Worm (Caenorhabditis elegans) whole organism, young adult: ENCODE data around the gene F11E6.8.

Experiments
- B0261.1 ChIP-seq: sonication (generic microtip); optimal IDR thresholded peaks from 2 replicates; lab custom pipeline; 2016; ENCODE audit warnings: mild to moderate bottlenecking, missing genetic modification characterization, moderate library complexity, missing compliant biosample characterization
- C06A6.2 ChIP-seq: fragments of 200-800 bp; sonication (Bioruptor generic); conservative IDR thresholded peaks from 2 replicates; pipeline ENCODE4 v1.3.6; 2022; ENCODE audit warnings: missing genetic modification characterization, missing compliant biosample characterization
- D2030.7 ChIP-seq: fragments of 200-800 bp; sonication (Bioruptor generic); IDR thresholded peaks from 2 replicates; pipeline ENCODE4 v1.3.6; 2022; ENCODE audit warnings: missing genetic modification reagents, missing genetic modification characterization, missing compliant biosample characterization
- F49E8.2 ChIP-seq: sonication (generic microtip); optimal IDR thresholded peaks from 3 replicates; lab custom pipeline; 2017; ENCODE audit warnings: missing genetic modification characterization, mild to moderate bottlenecking, missing compliant biosample characterization, antibody characterized with exemption, moderate library complexity; ENCODE audit not compliant: insufficient read depth
- K12H6.12 ChIP-seq: fragments of 200-800 bp; sonication (Bioruptor generic); optimal IDR thresholded peaks from 2 replicates; lab custom pipeline; 2018; ENCODE audit warnings: mild to moderate bottlenecking, missing genetic modification characterization, missing compliant biosample characterization
- T26A5.8 ChIP-seq: sonication (generic microtip); optimal IDR thresholded peaks from 2 replicates; lab custom pipeline; 2016; ENCODE audit warnings: missing genetic modification characterization, missing compliant biosample characterization
- akir-1 ChIP-seq: fragments of 200-800 bp; sonication (Bioruptor generic); optimal IDR thresholded peaks from 2 replicates; lab custom pipeline; 2018; ENCODE audit warnings: mild to moderate bottlenecking, missing genetic modification characterization, moderate library complexity, missing compliant biosample characterization
- aptf-2 ChIP-seq: fragments of 200-800 bp; sonication (Bioruptor generic); conservative IDR thresholded peaks from 2 replicates; pipeline ENCODE4 v1.3.6; 2022; ENCODE audit warnings: missing genetic modification reagents, missing genetic modification characterization, missing compliant biosample characterization
- aptf-3 ChIP-seq: fragments of 200-800 bp; sonication (Bioruptor generic); IDR thresholded peaks from 2 replicates; pipeline ENCODE4 v1.3.6; 2022; ENCODE audit warnings: missing genetic modification characterization, missing compliant biosample characterization
- attf-5 ChIP-seq: fragments of 200-800 bp; sonication (Bioruptor generic); optimal IDR thresholded peaks from 2 replicates; lab custom pipeline; 2018; ENCODE audit warnings: mild to moderate bottlenecking, missing genetic modification characterization, missing compliant biosample characterization
- attf-6 ChIP-seq: fragments of 200-800 bp; sonication (Bioruptor generic); IDR thresholded peaks from 2 replicates; pipeline ENCODE4 v1.3.6; 2022; ENCODE audit warnings: missing genetic modification reagents, missing genetic modification characterization, missing compliant biosample characterization
- bed-1 ChIP-seq: fragments of 200-800 bp; sonication (Bioruptor generic); IDR thresholded peaks from 2 replicates; pipeline ENCODE4 v1.3.6; 2022; ENCODE audit warnings: missing genetic modification reagents, missing genetic modification characterization, missing compliant biosample characterization
- ccch-3 ChIP-seq: fragments of 200-800 bp; sonication (Bioruptor generic); optimal IDR thresholded peaks from 2 replicates; lab custom pipeline; 2018; ENCODE audit warnings: mild to moderate bottlenecking, missing genetic modification characterization, missing compliant biosample characterization
- ceh-58 ChIP-seq: fragments of 200-800 bp; sonication (Bioruptor generic); IDR thresholded peaks from 2 replicates; pipeline ENCODE4 v1.3.6; 2022; ENCODE audit warnings: missing genetic modification characterization, missing compliant biosample characterization
- dpff-1 ChIP-seq: sonication (generic microtip); optimal IDR thresholded peaks from 2 replicates; lab custom pipeline; 2017; ENCODE audit warnings: mild to moderate bottlenecking, missing genetic modification characterization, missing compliant biosample characterization
- gei-17 ChIP-seq: fragments of 200-800 bp; sonication (Bioruptor generic); optimal IDR thresholded peaks from 2 replicates; lab custom pipeline; 2018; ENCODE audit warnings: mild to moderate bottlenecking, missing genetic modification characterization, missing compliant biosample characterization
- hlh-12 ChIP-seq: sonication (generic microtip); optimal IDR thresholded peaks from 2 replicates; lab custom pipeline; 2016; ENCODE audit warnings: missing genetic modification characterization, missing compliant biosample characterization
- hlh-26 ChIP-seq: fragments of 200-800 bp; sonication (Bioruptor generic); conservative IDR thresholded peaks from 2 replicates; pipeline ENCODE4 v1.3.6; 2022; ENCODE audit warnings: missing genetic modification reagents, missing genetic modification characterization, missing compliant biosample characterization
- let-526 ChIP-seq: fragments of 200-800 bp; sonication (Bioruptor generic); IDR thresholded peaks from 2 replicates; pipeline ENCODE4 v1.3.6; 2022; ENCODE audit warnings: missing genetic modification reagents, missing genetic modification characterization, missing compliant biosample characterization
- lin-26 ChIP-seq: fragments of 200-800 bp; sonication (Bioruptor generic); IDR thresholded peaks from 2 replicates; pipeline ENCODE4 v1.3.6; 2022; ENCODE audit warnings: missing genetic modification reagents, missing genetic modification characterization, missing compliant biosample characterization
- lir-1 ChIP-seq: fragments of 200-800 bp; sonication (Bioruptor generic); conservative IDR thresholded peaks from 2 replicates; pipeline ENCODE4 v1.3.6; 2022; ENCODE audit warnings: missing genetic modification reagents, missing genetic modification characterization, missing compliant biosample characterization
- madf-10 ChIP-seq: sonication (generic microtip); optimal IDR thresholded peaks from 2 replicates; lab custom pipeline; 2016; ENCODE audit warnings: mild to moderate bottlenecking, missing genetic modification characterization, missing compliant biosample characterization
- mcd-1 ChIP-seq: fragments of 200-800 bp; sonication (Bioruptor generic); IDR thresholded peaks from 2 replicates; pipeline ENCODE4 v1.3.6; 2022; ENCODE audit warnings: missing genetic modification reagents, missing genetic modification characterization, missing compliant biosample characterization
- mes-4 ChIP-seq: sonication (generic microtip); optimal IDR thresholded peaks from 2 replicates; lab custom pipeline; 2016; ENCODE audit warnings: missing genotype, missing genetic modification characterization, missing compliant biosample characterization
- mxl-1 ChIP-seq: sonication (generic microtip); optimal IDR thresholded peaks from 2 replicates; lab custom pipeline; 2016; ENCODE audit warnings: missing genetic modification characterization, missing compliant biosample characterization
- nhr-120 ChIP-seq: fragments of 200-800 bp; sonication (Bioruptor generic); IDR thresholded peaks from 2 replicates; pipeline ENCODE4 v1.3.6; 2022; ENCODE audit warnings: missing genetic modification characterization, missing compliant biosample characterization
- nhr-27 ChIP-seq: fragments of 200-800 bp; sonication (Bioruptor generic); optimal IDR thresholded peaks from 2 replicates; lab custom pipeline; 2018; ENCODE audit warnings: mild to moderate bottlenecking, missing genetic modification characterization, moderate library complexity, missing compliant biosample characterization
- nhr-90 ChIP-seq: sonication (generic microtip); optimal IDR thresholded peaks from 2 replicates; lab custom pipeline; 2016; ENCODE audit warnings: missing genotype, mild to moderate bottlenecking, missing genetic modification characterization, missing compliant biosample characterization
- rpc-1 ChIP-seq, 2 experiments: fragments of 150-350 bp in 1 of 2; sonication (generic microtip) in 1 of 2; optimal IDR thresholded peaks; 2 replicates each; lab custom pipeline; 2014 to 2018; ENCODE audit warnings: missing biosample characterization in 1 of 2, missing genetic modification characterization in 1 of 2, missing genetic modification reagents in 1 of 2, missing genotype in 1 of 2
- sdz-38 ChIP-seq: sonication (generic microtip); optimal IDR thresholded peaks from 2 replicates; lab custom pipeline; 2016; ENCODE audit warnings: missing genotype, missing genetic modification characterization, missing compliant biosample characterization
- sea-2 ChIP-seq: fragments of 200-800 bp; sonication (Bioruptor generic); IDR thresholded peaks from 2 replicates; pipeline ENCODE4 v1.3.6; 2022; ENCODE audit warnings: missing genetic modification characterization, missing compliant biosample characterization
- snpc-3.4 ChIP-seq: sonication (generic microtip); optimal IDR thresholded peaks from 2 replicates; lab custom pipeline; 2017; ENCODE audit warnings: missing genetic modification characterization, mild to moderate bottlenecking, missing compliant biosample characterization, antibody characterized with exemption, moderate library complexity, missing genotype, missing genetic modification reagents
- sptf-2 ChIP-seq: fragments of 200-800 bp; sonication (Bioruptor generic); optimal IDR thresholded peaks from 2 replicates; lab custom pipeline; 2018; ENCODE audit warnings: mild to moderate bottlenecking, missing genetic modification characterization, missing compliant biosample characterization
- unc-130 ChIP-seq: sonication (generic microtip); optimal IDR thresholded peaks from 2 replicates; lab custom pipeline; 2016; ENCODE audit warnings: missing genetic modification reagents, missing genetic modification characterization, missing compliant biosample characterization
- xnd-1 ChIP-seq: sonication (generic microtip); optimal IDR thresholded peaks from 2 replicates; lab custom pipeline; 2016; ENCODE audit warnings: missing genotype, missing genetic modification reagents, missing genetic modification characterization, missing compliant biosample characterization
- zim-3 ChIP-seq: sonication (generic microtip); optimal IDR thresholded peaks from 2 replicates; lab custom pipeline; 2017; ENCODE audit warnings: mild to moderate bottlenecking, missing genetic modification characterization, moderate library complexity, missing compliant biosample characterization
- ztf-26 ChIP-seq: sonication (generic microtip); optimal IDR thresholded peaks from 2 replicates; lab custom pipeline; 2017; ENCODE audit warnings: missing genetic modification characterization, missing compliant biosample characterization

Gene F11E6.8

DNA sequence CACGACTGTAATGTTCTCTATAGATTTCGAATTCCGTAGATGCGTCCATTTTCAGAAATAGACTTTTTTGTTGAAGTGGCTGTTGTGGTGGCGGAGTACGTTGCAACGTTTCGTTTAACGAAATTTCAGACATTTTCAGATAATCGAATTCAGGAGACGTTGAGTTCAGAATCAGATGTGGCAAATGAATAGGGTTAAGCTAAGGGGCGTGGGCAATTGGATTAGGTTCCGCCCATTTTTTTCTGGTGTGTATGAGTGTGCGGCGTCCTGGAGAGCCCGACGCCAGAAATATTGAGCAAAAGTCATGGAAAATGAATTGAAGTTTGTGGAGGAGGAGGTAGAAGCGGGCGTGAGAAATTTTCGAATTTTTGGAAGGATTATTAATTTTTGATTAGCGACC lies 37.0 kb downstream of the F11E6.8 start (continued):
- TF ChIP-seq mxl-1 (tag; lab: Kevin White, UChicago) = no peak
- TF ChIP-seq attf-6 = no peak
- TF ChIP-seq lir-1 (GFP tag; lab: Robert Waterston, UW) = no peak
- TF ChIP-seq madf-10 (tag; lab: Kevin White, UChicago) = no peak

DNA sequence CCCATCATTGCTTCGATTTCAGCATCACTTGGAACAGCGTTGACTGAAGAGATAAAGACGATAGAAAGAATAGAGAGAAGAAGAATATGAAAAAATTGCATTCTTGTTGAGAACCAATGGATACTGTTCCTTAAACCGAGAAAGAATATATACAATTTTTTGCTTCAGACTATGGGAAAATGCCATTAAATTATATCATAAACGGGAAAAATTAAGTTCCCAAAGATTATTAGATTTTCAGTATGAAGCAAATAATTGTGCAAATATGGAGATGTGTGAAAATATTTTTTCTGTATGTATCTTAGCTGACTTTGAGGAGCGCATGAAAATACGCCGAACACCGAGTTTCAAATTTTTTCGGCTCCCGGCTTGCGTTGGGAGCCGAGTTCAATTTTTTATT lies 42.9 kb downstream of the F11E6.8 start, which contains the start of gene T02D1.9:
Gene T02D1.9 (minus strand): TSS at position 101 of the 400 bp plus-strand sequence.
- TF ChIP-seq bed-1 = no peak
- no peak for TF ChIP-seq sptf-2
- TF ChIP-seq sea-2 (GFP tag; lab: Robert Waterston, UW) = no peak
- TF ChIP-seq let-526 (GFP tag; lab: Robert Waterston, UW) = no peak
- TF ChIP-seq ceh-58 = no peak
- TF ChIP-seq gei-17 = no peak
- TF ChIP-seq ccch-3 (GFP tag; lab: Kevin White, UChicago) = no peak
- no peak for TF ChIP-seq K12H6.12 (tag; lab: Kevin White, UChicago)
- no peak for TF ChIP-seq aptf-2 (GFP tag; lab: Robert Waterston, UW)
- TF ChIP-seq hlh-12 (tag; lab: Kevin White, UChicago) = no peak
- no peak for TF ChIP-seq sdz-38 (tag; lab: Kevin White, UChicago)
- no peak for TF ChIP-seq lin-26 (GFP tag; lab: Robert Waterston, UW)
- TF ChIP-seq aptf-3 (GFP tag; lab: Robert Waterston, UW) = no peak
- no peak for TF ChIP-seq snpc-3.4
- no peak for TF ChIP-seq nhr-27
- no peak for TF ChIP-seq ztf-26 (tag; lab: Kevin White, UChicago)
- no peak for TF ChIP-seq hlh-26
- no peak for TF ChIP-seq xnd-1 (tag; lab: Kevin White, UChicago)
- TF ChIP-seq dpff-1 (tag; lab: Kevin White, UChicago) = no peak

ce11 chrIV:17407025-17407424 lies 43.3 kb downstream of the F11E6.8 start, which contains the start of gene T02D1.7:
Gene T02D1.7 (minus strand): TSS chrIV:17407125.
- TF ChIP-seq akir-1 (GFP tag; lab: Kevin White, UChicago) = no peak
- TF ChIP-seq nhr-90 (tag; lab: Kevin White, UChicago) = no peak
- TF ChIP-seq B0261.1 (tag; lab: Kevin White, UChicago) = no peak
- TF ChIP-seq, all 124 proteins: peak for 0

DNA sequence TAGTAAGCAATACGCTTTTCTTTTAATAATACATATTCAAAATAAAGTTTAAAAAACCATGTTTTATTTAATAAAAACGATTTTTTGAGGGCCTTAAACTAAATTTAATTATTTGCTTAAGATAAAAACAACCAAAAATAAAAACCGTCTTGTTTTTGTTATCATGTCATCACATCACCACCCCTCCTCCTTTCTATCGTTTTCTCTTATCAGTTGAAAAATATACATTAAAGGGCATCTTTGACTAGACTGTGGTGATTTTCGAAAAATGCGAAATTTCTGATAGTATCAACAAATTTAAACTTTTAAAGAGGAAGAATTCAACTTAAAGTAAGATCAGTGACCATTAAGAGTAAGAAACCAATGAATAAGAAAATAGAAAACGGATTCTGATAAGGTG lies 44.2 kb downstream of the F11E6.8 start:
- TF ChIP-seq unc-130 (no peak), bed-1 (no peak), hlh-26 (no peak), mcd-1 (no peak), F49E8.2 (tag; lab: Kevin White, UChicago) (no peak), nhr-120 (no peak), rpc-1 (optimal IDR thresholded peaks at IDR 0.05; lab: Kevin White, UChicago) (no peak), rpc-1 (tag; optimal IDR thresholded peaks at IDR 0.05; lab: Kevin White, UChicago) (no peak), T26A5.8 (tag; lab: Kevin White, UChicago) (no peak), ccch-3 (GFP tag; lab: Kevin White, UChicago) (no peak), attf-6 (no peak), D2030.7 (GFP tag; lab: Robert Waterston, UW) (no peak), mes-4 (tag; lab: Kevin White, UChicago) (no peak), C06A6.2 (GFP tag; lab: Robert Waterston, UW) (no peak), attf-5 (GFP tag; lab: Kevin White, UChicago) (no peak), zim-3 (tag; lab: Kevin White, UChicago) (no peak)
- TF ChIP-seq, all 124 proteins: peak for 0
